Worm (Caenorhabditis elegans): ENCODE results near the gene srsx-26.
A peak's percentile ranks its signal among the peaks of the same experiment; 100 is the strongest.

The srsx-26 gene

DNA sequence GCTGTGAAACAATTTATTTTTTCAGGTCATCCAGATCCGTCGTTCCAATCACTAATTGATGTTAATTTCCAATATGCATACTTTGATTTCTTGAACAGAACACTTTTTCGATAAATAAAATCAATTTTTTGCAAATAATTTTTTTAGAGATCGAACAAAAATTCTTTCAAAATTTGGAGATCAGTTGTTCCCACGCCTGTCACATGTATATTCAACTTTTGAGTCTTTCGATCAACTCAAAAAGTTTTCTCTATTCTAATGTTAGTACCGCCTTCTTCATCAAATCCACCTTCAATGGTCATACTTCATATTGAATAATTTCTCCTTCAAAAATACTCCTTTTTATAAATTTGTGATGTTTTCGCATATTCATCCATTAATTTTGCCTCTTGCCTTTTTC, 6.2 kb downstream of the srsx-26 start, which contains the start of gene srsx-29:
TSS of gene srsx-29 (plus strand) at position 301 of the 400 bp plus-strand sequence.
- TF ChIP-seq rcor-1 (GFP tag; IDR thresholded peaks at IDR 0.05): no peak

ce11 chrV:10158528-10158927, 10.1 kb downstream of the srsx-26 start, which contains the start of gene srsx-30:
TSS of gene srsx-30 (plus strand) at chrV:10158828.
- TF ChIP-seq Y56A3A.18 (GFP tag; IDR thresholded peaks at IDR 0.05) (no peak), mxl-1 (tag; optimal IDR thresholded peaks at IDR 0.05) (no peak), ztf-3 (GFP tag; optimal IDR thresholded peaks at IDR 0.05) (no peak), let-607 (tag; optimal IDR thresholded peaks at IDR 0.05) (no peak), lir-1 (GFP tag; conservative IDR thresholded peaks at IDR 0.05) (no peak), egl-44 (GFP tag; IDR thresholded peaks at IDR 0.05) (no peak)

DNA sequence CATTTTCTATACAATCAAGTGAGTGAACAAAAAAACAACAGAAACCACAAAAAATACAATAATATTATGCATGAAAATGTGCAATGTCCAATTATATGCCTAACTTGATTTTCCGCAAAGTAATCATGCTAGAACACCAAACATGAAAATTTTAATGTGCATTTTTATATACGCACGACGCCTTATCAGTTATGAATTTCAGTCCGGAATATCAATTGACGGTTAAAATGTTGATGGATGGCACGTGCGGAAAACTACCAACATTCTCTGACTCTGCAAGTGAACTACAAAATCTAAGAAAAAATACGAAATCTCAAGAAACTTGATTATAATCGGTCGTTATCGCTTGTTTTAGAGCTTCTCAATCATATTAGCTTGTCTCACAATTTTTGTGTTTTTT, 11.5 kb downstream of the srsx-26 start:
- TF ChIP-seq nhr-80 (tag; optimal IDR thresholded peaks at IDR 0.05) (peak; percentile 56), snpc-3.4 (tag; optimal IDR thresholded peaks at IDR 0.05) (no peak)

DNA sequence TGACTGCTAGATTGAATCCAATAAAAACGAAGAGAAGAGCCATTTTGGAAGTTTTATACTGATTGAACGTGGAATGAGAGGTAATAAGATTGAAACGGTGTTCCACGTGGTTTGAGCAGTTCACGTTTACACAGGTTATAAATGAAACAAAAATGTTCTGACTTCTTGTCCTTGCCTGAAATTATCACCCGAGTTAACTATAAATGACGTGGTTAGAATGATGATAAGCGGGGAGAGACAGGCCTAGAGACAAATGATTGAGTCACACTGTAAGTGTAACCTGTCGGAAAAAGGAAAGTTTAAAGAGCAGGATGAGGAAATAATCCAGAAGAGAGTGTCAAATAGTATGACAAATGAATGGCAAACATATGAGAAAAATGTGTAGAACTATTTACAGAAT, 12.5 kb downstream of the srsx-26 start, which contains the start of gene C51E3.10:
TSS of gene C51E3.10 (minus strand) at position 181 of the 400 bp plus-strand sequence.
- TF ChIP-seq let-526 (GFP tag; IDR thresholded peaks at IDR 0.05) (no peak), atf-7 (tag; optimal IDR thresholded peaks at IDR 0.05) (peak; percentile 54), mcd-1 (GFP tag; IDR thresholded peaks at IDR 0.05) (no peak), lin-40 (tag; optimal IDR thresholded peaks at IDR 0.05) (no peak), Y53F4B.3 (GFP tag; IDR thresholded peaks at IDR 0.05) (no peak), dpl-1 (GFP tag; optimal IDR thresholded peaks at IDR 0.05) (no peak), aptf-3 (GFP tag; IDR thresholded peaks at IDR 0.05) (no peak), F57C9.4 (tag; optimal IDR thresholded peaks at IDR 0.05) (no peak), cebp-2 (GFP tag; IDR thresholded peaks at IDR 0.05) (no peak), madf-6 (GFP tag; IDR thresholded peaks at IDR 0.05) (no peak), nfyb-1 (GFP tag; IDR thresholded peaks at IDR 0.05) (0 out of 2 replicates have a peak, but pooled peaks have one; percentile 25), B0336.3 (GFP tag; IDR thresholded peaks at IDR 0.05) (no peak), F37B4.10 (GFP tag; IDR thresholded peaks at IDR 0.05) (no peak), T07F8.4 (tag; optimal IDR thresholded peaks at IDR 0.05) (no peak), ccch-3 (GFP tag; optimal IDR thresholded peaks at IDR 0.05) (no peak), mxl-1 (tag; optimal IDR thresholded peaks at IDR 0.05) (no peak), ZK185.1 (tag; optimal IDR thresholded peaks at IDR 0.05; ENCODE audit: poor library complexity, severe bottlenecking) (no peak), nhr-80 (tag; optimal IDR thresholded peaks at IDR 0.05) (peak; percentile 92), hrde-1 (tag; optimal IDR thresholded peaks at IDR 0.05; ENCODE audit: borderline replicate concordance) (no peak), F33H1.4 (GFP tag; IDR thresholded peaks at IDR 0.05) (no peak), K11D2.4 (GFP tag; IDR thresholded peaks at IDR 0.05) (no peak), nhr-90 (tag; optimal IDR thresholded peaks at IDR 0.05) (peak; percentile 26), ceh-58 (GFP tag; IDR thresholded peaks at IDR 0.05) (no peak), ets-4 (GFP tag; optimal IDR thresholded peaks at IDR 0.05) (peak; percentile 47), Y95B8A.8 (GFP tag; IDR thresholded peaks at IDR 0.05) (no peak), dox-1 (GFP tag; IDR thresholded peaks at IDR 0.05) (no peak), madf-3 (GFP tag; IDR thresholded peaks at IDR 0.05) (no peak), D2030.7 (GFP tag; IDR thresholded peaks at IDR 0.05) (no peak), tlf-1 (GFP tag; optimal IDR thresholded peaks at IDR 0.05) (no peak), F23B12.7 (tag; optimal IDR thresholded peaks at IDR 0.05; ENCODE audit: insufficient read depth) (no peak), ztf-3 (GFP tag; optimal IDR thresholded peaks at IDR 0.05) (no peak), akir-1 (GFP tag; optimal IDR thresholded peaks at IDR 0.05) (no peak), aptf-2 (GFP tag; conservative IDR thresholded peaks at IDR 0.05) (no peak), unc-62 (GFP tag; optimal IDR thresholded peaks at IDR 0.05) (peak; percentile 5), let-607 (tag; optimal IDR thresholded peaks at IDR 0.05) (peak; percentile 71 to 80), zfh-2 (GFP tag; conservative IDR thresholded peaks at IDR 0.05) (no peak), C06A6.2 (GFP tag; conservative IDR thresholded peaks at IDR 0.05) (no peak)

Measured in whole organism, young adult.